Worm (Caenorhabditis elegans): ENCODE results near the gene F54C9.9.
A peak's percentile ranks its signal among the peaks of the same experiment; 100 is the strongest.

Gene F54C9.9

ce11 chrII:8561227-8561626, 16.6 kb upstream of the F54C9.9 start, which contains the start of gene iff-2 (continued):
- no peak for TF ChIP-seq nhr-28 (tag; optimal IDR thresholded peaks at IDR 0.05)
- peak; percentile 77 for TF ChIP-seq efl-3 (GFP tag; optimal IDR thresholded peaks at IDR 0.05)
- TF ChIP-seq lir-3 (tag; optimal IDR thresholded peaks at IDR 0.05; ENCODE audit: poor library complexity), result peak; percentile 95
- TF ChIP-seq ceh-90 (tag; optimal IDR thresholded peaks at IDR 0.05), result peak; percentile 9
- peak; percentile 99 for TF ChIP-seq xbp-1 (tag; optimal IDR thresholded peaks at IDR 0.05)
- no peak for TF ChIP-seq hlh-4 (tag; optimal IDR thresholded peaks at IDR 0.05)
- TF ChIP-seq egl-13 (tag; optimal IDR thresholded peaks at IDR 0.05), result peak; percentile 98
- TF ChIP-seq pag-3 (tag; optimal IDR thresholded peaks at IDR 0.05; ENCODE audit: borderline replicate concordance, insufficient read depth), result peak; percentile 69
- peak; percentile 93 for TF ChIP-seq lin-39 (tag; optimal IDR thresholded peaks at IDR 0.05)
- peak; percentile 100 for TF ChIP-seq C16A3.4 (tag; optimal IDR thresholded peaks at IDR 0.05)
- TF ChIP-seq sptf-1 (tag; optimal IDR thresholded peaks at IDR 0.05), result no peak
- TF ChIP-seq unc-86 (tag; optimal IDR thresholded peaks at IDR 0.05), result peak; percentile 99
- TF ChIP-seq C04F5.9 (tag; optimal IDR thresholded peaks at IDR 0.05), result peak; percentile 98
- peak; percentile 100 for TF ChIP-seq lin-14 (GFP tag; optimal IDR thresholded peaks at IDR 0.05)
- peak; percentile 100 for TF ChIP-seq nhr-20 (tag; optimal IDR thresholded peaks at IDR 0.05)
- peak; percentile 90 to 96 for TF ChIP-seq egl-27 (tag; optimal IDR thresholded peaks at IDR 0.05)
- TF ChIP-seq nhr-85 (tag), result peak; percentile 100
- peak; percentile 99 for TF ChIP-seq nhr-237 (tag; optimal IDR thresholded peaks at IDR 0.05)
- TF ChIP-seq nhr-71 (tag; optimal IDR thresholded peaks at IDR 0.05), result peak; percentile 100
- no peak for TF ChIP-seq ces-1 (GFP tag; optimal IDR thresholded peaks at IDR 0.05)
- TF ChIP-seq tbx-2 (tag; optimal IDR thresholded peaks at IDR 0.05), result peak; percentile 99
- TF ChIP-seq grh-1 (GFP tag; IDR thresholded peaks at IDR 0.05), result peak; percentile 97
- peak; percentile 71 for TF ChIP-seq fkh-4 (tag; optimal IDR thresholded peaks at IDR 0.05; ENCODE audit: borderline replicate concordance)
- peak; percentile 83; the same call in 1 of the 2 replicates for TF ChIP-seq unc-98 (GFP tag; IDR thresholded peaks at IDR 0.05)
- peak; percentile 91 for TF ChIP-seq ama-1 (optimal IDR thresholded peaks at IDR 0.05)
- TF ChIP-seq hpl-2 (GFP tag; optimal IDR thresholded peaks at IDR 0.05), result peak; percentile 99
- peak; percentile 92 for TF ChIP-seq mab-9 (GFP tag; IDR thresholded peaks at IDR 0.05)
- peak; percentile 97 for TF ChIP-seq mef-2 (tag; optimal IDR thresholded peaks at IDR 0.05)
- TF ChIP-seq snpc-4 (tag; optimal IDR thresholded peaks at IDR 0.05), result peak; percentile 90
- peak; percentile 99 for TF ChIP-seq mep-1 (tag; optimal IDR thresholded peaks at IDR 0.05)
- peak; percentile 96 for TF ChIP-seq irx-1 (tag; optimal IDR thresholded peaks at IDR 0.05)
- peak; percentile 100 for TF ChIP-seq snu-23 (GFP tag; optimal IDR thresholded peaks at IDR 0.05)
- TF ChIP-seq nhr-19 (GFP tag; conservative IDR thresholded peaks at IDR 0.05), result peak; percentile 99
- no peak for TF ChIP-seq hlh-17 (GFP tag; optimal IDR thresholded peaks at IDR 0.05; ENCODE audit: borderline replicate concordance)
- TF ChIP-seq zip-4 (GFP tag; optimal IDR thresholded peaks at IDR 0.05), result peak; percentile 91
- peak; percentile 99 for TF ChIP-seq jun-1 (tag; optimal IDR thresholded peaks at IDR 0.05)
- TF ChIP-seq ceh-8 (GFP tag; optimal IDR thresholded peaks at IDR 0.05), result peak; percentile 95
- peak; percentile 99 for TF ChIP-seq nhr-90 (tag; optimal IDR thresholded peaks at IDR 0.05; ENCODE audit: poor library complexity)
- no peak for TF ChIP-seq nhr-84 (tag; optimal IDR thresholded peaks at IDR 0.05)
- peak; percentile 100 for TF ChIP-seq lin-13 (GFP tag; optimal IDR thresholded peaks at IDR 0.05)
- TF ChIP-seq nhr-12 (tag; optimal IDR thresholded peaks at IDR 0.05), result no peak

DNA sequence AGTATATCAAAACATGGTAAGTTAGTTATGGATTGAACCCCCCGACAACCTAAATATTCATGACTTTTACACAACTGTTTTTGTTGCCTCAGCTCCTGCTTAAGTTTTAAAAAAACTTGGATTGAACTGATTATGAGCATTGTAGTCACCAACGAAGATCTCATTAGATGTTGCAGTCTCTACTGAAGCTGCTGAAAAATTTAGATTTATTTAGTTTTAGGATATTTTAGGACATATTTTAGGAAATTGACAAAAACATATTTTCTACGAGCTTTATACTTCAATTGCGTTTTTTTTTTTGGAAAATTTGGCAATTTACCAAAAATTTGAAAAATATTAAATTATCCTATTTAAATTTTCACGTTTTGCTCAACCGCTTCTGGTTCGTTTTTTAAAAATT, 15.8 kb upstream of the F54C9.9 start, which contains the start of gene F54C9.14:
TSS of gene F54C9.14 (plus strand) at position 301 of the 400 bp plus-strand sequence.
- TF ChIP-seq aha-1 (tag; optimal IDR thresholded peaks at IDR 0.05) (no peak), nhr-85 (tag) (peak; percentile 25)

Measured in whole organism, L1 larva.